Fruit fly (Drosophila melanogaster): ENCODE results near the gene Blos2.

Blos2 gene

dm6 chr3L:11096195-11096908, 35.0 kb downstream of the Blos2 start, which contains the start of the genes CG46439, Iyd and CG33947:
Gene CG46439 (minus strand): TSS chr3L:11096245.
Gene Iyd (minus strand): TSS chr3L:11096245.
Gene CG33947 (plus strand): TSS chr3L:11096496.
- no peak for TF ChIP-seq NC2α (GFP tag; optimal IDR thresholded peaks at IDR 0.05)
- TF ChIP-seq CG15514 (GFP tag; optimal IDR thresholded peaks at IDR 0.05): peak; percentile 71
- peak; percentile 40; the same call in 1 of the 2 replicates for TF ChIP-seq unc-4 (GFP tag; IDR thresholded peaks at IDR 0.05; ENCODE audit: partially characterized antibody)
- peak in 1 of 2 experiments; percentile 87 for TF ChIP-seq Pdp1 (GFP tag; optimal IDR thresholded peaks at IDR 0.05)
- no peak for TF ChIP-seq Atf-2 (GFP tag; optimal IDR thresholded peaks at IDR 0.05)
- peak; percentile 37; the same call in 1 of the 2 replicates for TF ChIP-seq Bgb (GFP tag; IDR thresholded peaks at IDR 0.05; ENCODE audit: partially characterized antibody)
- TF ChIP-seq gsb-n (tag; optimal IDR thresholded peaks at IDR 0.05): no peak
- peak; percentile 55; the same call in 1 of the 2 replicates for TF ChIP-seq E2f1 (GFP tag; IDR thresholded peaks at IDR 0.05)
- TF ChIP-seq CG13287 (GFP tag; IDR thresholded peaks at IDR 0.05; ENCODE audit: partially characterized antibody): peak; percentile 50
- TF ChIP-seq CG9797 (GFP tag; optimal IDR thresholded peaks at IDR 0.05): peak; percentile 32
- TF ChIP-seq CG12744 (GFP tag; optimal IDR thresholded peaks at IDR 0.05): no peak
- peak; percentile 0 for TF ChIP-seq HLH54F (GFP tag; optimal IDR thresholded peaks at IDR 0.05)
- 0 out of 3 replicates have a peak, but pooled peaks have one; percentile 19 for TF ChIP-seq ken (GFP tag; IDR thresholded peaks at IDR 0.05)
- TF ChIP-seq gcm2 (GFP tag; optimal IDR thresholded peaks at IDR 0.05): no peak
- no peak for TF ChIP-seq CG9817 (tag; optimal IDR thresholded peaks at IDR 0.05)
- TF ChIP-seq Eip74EF (GFP tag; optimal IDR thresholded peaks at IDR 0.05): peak in 1 of 2 experiments; percentile 68
- TF ChIP-seq Dfd (GFP tag; optimal IDR thresholded peaks at IDR 0.05): no peak
- peak; percentile 37 for TF ChIP-seq CG2116 (GFP tag; optimal IDR thresholded peaks at IDR 0.05)
- peak; percentile 29 for TF ChIP-seq CG17829 (tag; optimal IDR thresholded peaks at IDR 0.05)
- TF ChIP-seq CG12299 (tag; optimal IDR thresholded peaks at IDR 0.05): no peak
- TF ChIP-seq CG4360 (GFP tag; IDR thresholded peaks at IDR 0.05): peak; percentile 38; the same call in 1 of the 2 replicates
- no peak for TF ChIP-seq CG12236 (GFP tag; optimal IDR thresholded peaks at IDR 0.05)
- TF ChIP-seq corto (GFP tag; optimal IDR thresholded peaks at IDR 0.05): peak; percentile 16
- TF ChIP-seq CG34376 (GFP tag; optimal IDR thresholded peaks at IDR 0.05): peak; percentile 41
- TF ChIP-seq pros (GFP tag; optimal IDR thresholded peaks at IDR 0.05): peak; percentile 37
- TF ChIP-seq zfh2 (GFP tag; optimal IDR thresholded peaks at IDR 0.05): peak; percentile 22
- TF ChIP-seq slbo (GFP tag; IDR thresholded peaks at IDR 0.05): no peak
- TF ChIP-seq CG1602 (GFP tag; optimal IDR thresholded peaks at IDR 0.05): no peak
- peak; percentile 46 for TF ChIP-seq CG12659 (GFP tag; optimal IDR thresholded peaks at IDR 0.05)
- peak; percentile 17 for TF ChIP-seq unpg (GFP tag; optimal IDR thresholded peaks at IDR 0.05)
- TF ChIP-seq CG14965 (GFP tag; optimal IDR thresholded peaks at IDR 0.05; ENCODE audit: borderline replicate concordance): no peak
- TF ChIP-seq Nf-YC (tag; optimal IDR thresholded peaks at IDR 0.05): peak; percentile 13
- TF ChIP-seq Adf1 (GFP tag; IDR thresholded peaks at IDR 0.05): no peak
- TF ChIP-seq Blimp-1 (GFP tag; optimal IDR thresholded peaks at IDR 0.05): no peak
- no peak for TF ChIP-seq Antp (GFP tag; optimal IDR thresholded peaks at IDR 0.05)
- TF ChIP-seq Myb (GFP tag; optimal IDR thresholded peaks at IDR 0.05): peak; percentile 93
- TF ChIP-seq Elba2 (GFP tag; optimal IDR thresholded peaks at IDR 0.05): peak; percentile 24
- TF ChIP-seq CG30431 (GFP tag; optimal IDR thresholded peaks at IDR 0.05): no peak
- 0 out of 3 replicates have a peak, but pooled peaks have one; percentile 16 for TF ChIP-seq CG16813 (GFP tag; IDR thresholded peaks at IDR 0.05; ENCODE audit: partially characterized antibody)
- TF ChIP-seq sna (GFP tag; IDR thresholded peaks at IDR 0.05; ENCODE audit: partially characterized antibody): peak; percentile 54
- peak; percentile 70 to 93 for TF ChIP-seq crp (GFP tag; optimal IDR thresholded peaks at IDR 0.05)
- TF ChIP-seq C15 (GFP tag; IDR thresholded peaks at IDR 0.05): 0 out of 3 replicates have a peak, but pooled peaks have one; percentile 19
- peak in 1 of 2 experiments; percentile 12 for TF ChIP-seq Hr51 (GFP tag; optimal IDR thresholded peaks at IDR 0.05)
- peak; percentile 2 for TF ChIP-seq grau (tag; optimal IDR thresholded peaks at IDR 0.05)
- peak; percentile 82 for TF ChIP-seq ftz-f1 (GFP tag; optimal IDR thresholded peaks at IDR 0.05)
- TF ChIP-seq CG2712 (tag; optimal IDR thresholded peaks at IDR 0.05): peak; percentile 5
- peak; percentile 26 for TF ChIP-seq NfI (GFP tag; optimal IDR thresholded peaks at IDR 0.05)
